Worm (Caenorhabditis elegans) whole organism, young adult: Measurements from ENCODE around the gene W04G3.5.

Experiments used
- B0019.2 ChIP-seq: fragments of 200-800 bp; sonication (Bioruptor generic); conservative IDR thresholded peaks from 2 replicates; pipeline ENCODE4 v1.3.6; 2022; ENCODE audit warnings: missing genetic modification reagents, missing genetic modification characterization, missing compliant biosample characterization
- B0035.1 ChIP-seq: sonication (generic microtip); optimal IDR thresholded peaks from 2 replicates; lab custom pipeline; 2016; ENCODE audit warnings: missing genetic modification characterization, mild to moderate bottlenecking, missing compliant biosample characterization, missing genotype, missing genetic modification reagents
- B0261.1 ChIP-seq: sonication (generic microtip); optimal IDR thresholded peaks from 2 replicates; lab custom pipeline; 2016; ENCODE audit warnings: mild to moderate bottlenecking, missing genetic modification characterization, moderate library complexity, missing compliant biosample characterization
- D2030.7 ChIP-seq: fragments of 200-800 bp; sonication (Bioruptor generic); IDR thresholded peaks from 2 replicates; pipeline ENCODE4 v1.3.6; 2022; ENCODE audit warnings: missing genetic modification reagents, missing genetic modification characterization, missing compliant biosample characterization
- F33H1.4 ChIP-seq: fragments of 200-800 bp; sonication (Bioruptor generic); IDR thresholded peaks from 2 replicates; pipeline ENCODE4 v1.3.6; 2022; ENCODE audit warnings: missing genetic modification reagents, missing genetic modification characterization, missing compliant biosample characterization
- F52B5.7 ChIP-seq: sonication (generic microtip); optimal IDR thresholded peaks from 2 replicates; lab custom pipeline; 2016; ENCODE audit warnings: mild to moderate bottlenecking, missing genetic modification characterization, missing compliant biosample characterization
- F55B11.4 ChIP-seq: sonication (generic microtip); optimal IDR thresholded peaks from 2 replicates; lab custom pipeline; 2016; ENCODE audit warnings: missing compliant biosample characterization, missing genetic modification characterization, borderline replicate concordance; ENCODE audit not compliant: insufficient read depth
- K11D2.4 ChIP-seq: fragments of 200-800 bp; sonication (Bioruptor generic); IDR thresholded peaks from 2 replicates; pipeline ENCODE4 v1.3.6; 2022; ENCODE audit warnings: missing genetic modification reagents, missing genetic modification characterization, missing compliant biosample characterization
- T26A5.8 ChIP-seq: sonication (generic microtip); optimal IDR thresholded peaks from 2 replicates; lab custom pipeline; 2016; ENCODE audit warnings: missing genetic modification characterization, missing compliant biosample characterization
- Y53G8AR.9 ChIP-seq: fragments of 200-800 bp; sonication (Bioruptor generic); conservative IDR thresholded peaks from 2 replicates; pipeline ENCODE4 v1.3.6; 2022; ENCODE audit warnings: missing genetic modification reagents, missing genetic modification characterization, missing compliant biosample characterization
- Y56A3A.18 ChIP-seq: fragments of 200-800 bp; sonication (Bioruptor generic); IDR thresholded peaks from 2 replicates; pipeline ENCODE4 v1.3.6; 2022; ENCODE audit warnings: missing genetic modification reagents, missing genetic modification characterization, missing compliant biosample characterization
- Y79H2A.3 ChIP-seq: fragments of 200-800 bp; sonication (Bioruptor generic); conservative IDR thresholded peaks from 2 replicates; pipeline ENCODE4 v1.3.6; 2022; ENCODE audit warnings: missing genetic modification reagents, missing genetic modification characterization, missing compliant biosample characterization
- akir-1 ChIP-seq: fragments of 200-800 bp; sonication (Bioruptor generic); optimal IDR thresholded peaks from 2 replicates; lab custom pipeline; 2018; ENCODE audit warnings: mild to moderate bottlenecking, missing genetic modification characterization, moderate library complexity, missing compliant biosample characterization
- attf-5 ChIP-seq: fragments of 200-800 bp; sonication (Bioruptor generic); optimal IDR thresholded peaks from 2 replicates; lab custom pipeline; 2018; ENCODE audit warnings: mild to moderate bottlenecking, missing genetic modification characterization, missing compliant biosample characterization
- bed-1 ChIP-seq: fragments of 200-800 bp; sonication (Bioruptor generic); IDR thresholded peaks from 2 replicates; pipeline ENCODE4 v1.3.6; 2022; ENCODE audit warnings: missing genetic modification reagents, missing genetic modification characterization, missing compliant biosample characterization
- cebp-2 ChIP-seq: fragments of 200-800 bp; sonication (Bioruptor generic); IDR thresholded peaks from 2 replicates; pipeline ENCODE4 v1.3.6; 2022; ENCODE audit warnings: missing genetic modification characterization, missing compliant biosample characterization
- ceh-100 ChIP-seq: fragments of 200-800 bp; sonication (Bioruptor generic); IDR thresholded peaks from 2 replicates; pipeline ENCODE4 v1.3.6; 2022; ENCODE audit warnings: missing genetic modification reagents, missing genetic modification characterization, missing compliant biosample characterization
- ceh-27 ChIP-seq: fragments of 200-800 bp; sonication (Bioruptor generic); optimal IDR thresholded peaks from 2 replicates; lab custom pipeline; 2018; ENCODE audit warnings: mild to moderate bottlenecking, missing genetic modification characterization, moderate library complexity, missing compliant biosample characterization
- ceh-40 ChIP-seq: fragments of 200-800 bp; sonication (Bioruptor generic); IDR thresholded peaks from 2 replicates; pipeline ENCODE4 v1.3.6; 2022; ENCODE audit warnings: missing genetic modification characterization, missing compliant biosample characterization
- ceh-79 ChIP-seq: sonication (generic microtip); optimal IDR thresholded peaks from 2 replicates; lab custom pipeline; 2017; ENCODE audit warnings: mild to moderate bottlenecking, missing genetic modification characterization, missing compliant biosample characterization
- chd-7 ChIP-seq: sonication (generic microtip); optimal IDR thresholded peaks from 2 replicates; lab custom pipeline; 2016; ENCODE audit warnings: mild to moderate bottlenecking, missing genetic modification characterization, moderate library complexity, missing compliant biosample characterization
- dox-1 ChIP-seq: fragments of 200-800 bp; sonication (Bioruptor generic); IDR thresholded peaks from 2 replicates; pipeline ENCODE4 v1.3.6; 2022; ENCODE audit warnings: missing genetic modification reagents, missing genetic modification characterization, missing compliant biosample characterization
- dpl-1 ChIP-seq: fragments of 150-350 bp; optimal IDR thresholded peaks from 2 replicates; lab custom pipeline; 2014; ENCODE audit warnings: missing biosample characterization, missing genetic modification reagents, missing genetic modification characterization
- egrh-3 ChIP-seq: fragments of 200-800 bp; sonication (Bioruptor generic); IDR thresholded peaks from 2 replicates; pipeline ENCODE4 v1.3.6; 2022; ENCODE audit warnings: missing genetic modification reagents, missing genetic modification characterization, missing compliant biosample characterization
- fkh-3 ChIP-seq: sonication (generic microtip); optimal IDR thresholded peaks from 2 replicates; lab custom pipeline; 2016; ENCODE audit warnings: mild to moderate bottlenecking, missing genetic modification characterization, missing compliant biosample characterization
- hmg-20 ChIP-seq: fragments of 200-800 bp; sonication (Bioruptor generic); IDR thresholded peaks from 2 replicates; pipeline ENCODE4 v1.3.6; 2022; ENCODE audit warnings: missing genetic modification reagents, missing genetic modification characterization, missing compliant biosample characterization
- hsf-1 ChIP-seq: fragments of 200-800 bp; sonication (Bioruptor generic); IDR thresholded peaks from 2 replicates; pipeline ENCODE4 v1.3.6; 2022; ENCODE audit warnings: missing genetic modification reagents, missing genetic modification characterization, missing compliant biosample characterization
- lag-1 ChIP-seq: fragments of 200-800 bp; sonication (Bioruptor generic); IDR thresholded peaks from 2 replicates; pipeline ENCODE4 v1.3.6; 2022; ENCODE audit warnings: missing genetic modification reagents, missing genetic modification characterization, missing compliant biosample characterization
- let-607 ChIP-seq, 2 experiments: fragments of 200-800 bp in 1 of 2; sonication (Bioruptor generic) in 1 of 2; sonication (generic microtip) in 1 of 2; optimal IDR thresholded peaks; 2 replicates each; lab custom pipeline; 2016 to 2018; ENCODE audit warnings: mild to moderate bottlenecking in 2 of 2, missing compliant biosample characterization in 2 of 2, missing genetic modification characterization in 2 of 2, moderate library complexity in 2 of 2, missing genotype in 1 of 2
- lin-26 ChIP-seq: fragments of 200-800 bp; sonication (Bioruptor generic); IDR thresholded peaks from 2 replicates; pipeline ENCODE4 v1.3.6; 2022; ENCODE audit warnings: missing genetic modification reagents, missing genetic modification characterization, missing compliant biosample characterization
- lin-35 ChIP-seq, 3 experiments: fragments of 150-350 bp in 2 of 3; sonication (generic microtip) in 1 of 3; optimal IDR thresholded peaks; 2 replicates each; lab custom pipeline; 2014 to 2018; ENCODE audit warnings: missing biosample characterization in 3 of 3, missing genetic modification characterization in 3 of 3, missing genetic modification reagents in 3 of 3
- madf-3 ChIP-seq: fragments of 200-800 bp; sonication (Bioruptor generic); IDR thresholded peaks from 2 replicates; pipeline ENCODE4 v1.3.6; 2022; ENCODE audit warnings: missing genetic modification reagents, missing genetic modification characterization, missing compliant biosample characterization
- mes-4 ChIP-seq: sonication (generic microtip); optimal IDR thresholded peaks from 2 replicates; lab custom pipeline; 2016; ENCODE audit warnings: missing genotype, missing genetic modification characterization, missing compliant biosample characterization
- nfya-1 ChIP-seq: sonication (generic microtip); optimal IDR thresholded peaks from 2 replicates; lab custom pipeline; 2017; ENCODE audit warnings: antibody characterized with exemption, missing compliant biosample characterization, missing genetic modification characterization, borderline replicate concordance; ENCODE audit not compliant: insufficient read depth
- nfyb-1 ChIP-seq: fragments of 200-800 bp; sonication (Bioruptor generic); IDR thresholded peaks from 2 replicates; pipeline ENCODE4 v1.3.6; 2022; ENCODE audit warnings: missing genetic modification reagents, missing genetic modification characterization, missing compliant biosample characterization
- rcor-1 ChIP-seq: fragments of 200-800 bp; sonication (Bioruptor generic); IDR thresholded peaks from 2 replicates; pipeline ENCODE4 v1.3.6; 2022; ENCODE audit warnings: missing genetic modification reagents, missing genetic modification characterization, missing compliant biosample characterization
- somi-1 ChIP-seq: fragments of 200-800 bp; sonication (Bioruptor generic); optimal IDR thresholded peaks from 2 replicates; lab custom pipeline; 2018; ENCODE audit warnings: mild to moderate bottlenecking, missing genetic modification characterization, missing compliant biosample characterization
- unc-62 ChIP-seq: fragments of 150-350 bp; optimal IDR thresholded peaks from 2 replicates; lab custom pipeline; 2014; ENCODE audit warnings: missing biosample characterization, missing genetic modification reagents, missing genetic modification characterization
- zfh-2 ChIP-seq: fragments of 200-800 bp; sonication (Bioruptor generic); conservative IDR thresholded peaks from 2 replicates; pipeline ENCODE4 v1.3.6; 2022; ENCODE audit warnings: missing genetic modification reagents, missing genetic modification characterization, missing compliant biosample characterization
- zim-3 ChIP-seq: sonication (generic microtip); optimal IDR thresholded peaks from 2 replicates; lab custom pipeline; 2017; ENCODE audit warnings: mild to moderate bottlenecking, missing genetic modification characterization, moderate library complexity, missing compliant biosample characterization
- ztf-3 ChIP-seq: fragments of 200-800 bp; sonication (Bioruptor generic); optimal IDR thresholded peaks from 2 replicates; lab custom pipeline; 2018; ENCODE audit warnings: mild to moderate bottlenecking, missing genetic modification characterization, missing compliant biosample characterization
- ztf-6 ChIP-seq: fragments of 200-800 bp; sonication (Bioruptor generic); IDR thresholded peaks from 2 replicates; pipeline ENCODE4 v1.3.6; 2022; ENCODE audit warnings: missing genetic modification reagents, missing genetic modification characterization, missing compliant biosample characterization

Gene W04G3.5

DNA sequence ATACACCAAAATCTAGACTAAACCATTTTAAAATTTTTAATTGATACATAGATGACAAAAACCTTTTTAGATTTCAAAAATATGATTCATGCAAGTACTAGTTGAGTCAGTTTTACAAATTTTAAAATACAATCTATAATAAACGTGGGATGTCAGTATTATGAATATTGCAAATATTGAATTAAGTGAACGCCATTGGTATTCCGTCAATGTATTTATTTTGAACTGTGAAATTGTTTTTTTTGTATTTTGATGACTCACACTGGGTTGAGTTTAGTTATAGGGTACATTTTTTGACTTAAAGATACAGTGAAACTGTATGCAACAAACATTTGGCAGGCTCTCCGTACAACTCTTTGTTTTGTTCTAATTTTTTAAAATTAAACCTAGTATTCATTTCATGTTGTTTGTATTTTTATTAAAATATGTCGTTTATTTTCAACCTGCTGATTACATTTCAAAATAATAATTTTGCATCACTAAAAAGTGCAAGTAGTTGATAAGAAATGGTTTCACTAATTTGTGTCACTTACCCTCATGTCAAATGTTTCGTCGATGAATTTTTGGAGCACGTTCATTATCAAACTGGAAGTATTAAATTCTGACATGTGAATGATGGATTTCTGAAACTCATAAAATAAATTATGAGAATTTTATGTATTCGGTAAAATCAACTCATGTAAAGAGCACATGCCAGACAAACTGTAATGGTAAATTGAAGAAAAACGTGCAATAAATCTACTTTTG lies 31.6 kb downstream of the W04G3.5 start, which contains the start of gene W02H3.1 (continued):
- TF ChIP-seq nfya-1 (tag; lab: Kevin White, UChicago) (no peak), rcor-1 (no peak), let-607 (tag; optimal IDR thresholded peaks at IDR 0.05; lab: Kevin White, UChicago) (peak in 1 of 2 experiments; percentile 2), F33H1.4 (no peak), dpl-1 (GFP tag; lab: Kevin White, UChicago) (no peak), ceh-40 (GFP tag; lab: Robert Waterston, UW) (no peak), D2030.7 (GFP tag; lab: Robert Waterston, UW) (no peak), K11D2.4 (GFP tag; lab: Robert Waterston, UW) (no peak)
- TF ChIP-seq, all 124 proteins: peak for 3

DNA sequence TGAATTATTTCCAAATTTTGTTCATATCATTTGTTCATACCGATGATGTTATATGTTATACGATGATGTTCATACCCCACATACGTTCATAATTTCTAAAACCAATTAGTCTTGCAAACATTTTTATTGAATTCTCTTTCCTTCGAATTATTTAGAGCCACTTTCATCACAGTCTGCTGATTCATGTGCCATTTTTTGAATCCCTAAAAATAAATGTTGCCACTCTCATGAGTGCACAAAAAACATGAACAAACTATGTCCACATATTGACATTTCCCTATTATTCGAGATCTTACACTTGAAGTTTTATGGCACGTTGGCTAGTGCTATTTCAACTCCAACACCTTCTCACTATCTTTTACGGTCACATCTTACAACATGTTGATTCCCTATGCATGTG lies 33.6 kb downstream of the W04G3.5 start, which contains the start of gene clc-17:
Gene clc-17, plus strand, starts transcription at position 301 of the 400 bp plus-strand sequence.
- TF ChIP-seq lag-1 (GFP tag; lab: Robert Waterston, UW) (no peak), lin-26 (GFP tag; lab: Robert Waterston, UW) (no peak), bed-1 (GFP tag; lab: Robert Waterston, UW) (no peak), ztf-6 (no peak), hmg-20 (GFP tag; lab: Robert Waterston, UW) (no peak), ceh-79 (tag; lab: Kevin White, UChicago) (no peak), Y53G8AR.9 (GFP tag; lab: Robert Waterston, UW) (no peak), ceh-27 (GFP tag; lab: Kevin White, UChicago) (no peak), Y56A3A.18 (GFP tag; lab: Robert Waterston, UW) (no peak), zim-3 (tag; lab: Kevin White, UChicago) (no peak), lin-35 (GFP tag; optimal IDR thresholded peaks at IDR 0.05; lab: Kevin White, UChicago) (no peak), F52B5.7 (tag; lab: Kevin White, UChicago) (no peak), B0035.1 (tag; lab: Kevin White, UChicago) (no peak), cebp-2 (GFP tag; lab: Robert Waterston, UW) (no peak)

DNA sequence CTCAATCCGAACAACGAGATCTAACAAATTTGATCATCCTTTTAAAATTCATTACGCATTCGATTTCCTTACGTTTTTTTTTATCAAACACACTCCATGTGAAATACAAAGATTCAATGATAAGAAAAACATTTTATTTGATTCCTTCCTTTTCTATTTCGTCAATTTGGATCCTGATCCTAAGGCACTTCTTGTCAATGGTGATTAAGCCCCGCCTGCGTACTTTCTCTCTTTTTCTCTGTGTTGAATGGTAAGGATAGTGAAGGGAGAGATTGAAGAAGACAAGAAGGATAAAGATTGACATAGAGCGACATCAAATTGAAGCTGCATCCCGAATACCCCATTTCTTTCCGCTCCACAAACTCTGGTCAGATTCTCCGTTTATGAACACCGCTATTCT lies 35.7 kb downstream of the W04G3.5 start, which contains the start of gene grd-1:
Gene grd-1, plus strand, starts transcription at position 241 of the 400 bp plus-strand sequence.
- TF ChIP-seq dox-1 (GFP tag; lab: Robert Waterston, UW) (no peak), attf-5 (GFP tag; lab: Kevin White, UChicago) (no peak), somi-1 (GFP tag; lab: Kevin White, UChicago) (no peak), ceh-40 (GFP tag; lab: Robert Waterston, UW) (no peak), Y79H2A.3 (no peak), madf-3 (GFP tag; lab: Robert Waterston, UW) (no peak)
- TF ChIP-seq, all 124 proteins: peak for 0

DNA sequence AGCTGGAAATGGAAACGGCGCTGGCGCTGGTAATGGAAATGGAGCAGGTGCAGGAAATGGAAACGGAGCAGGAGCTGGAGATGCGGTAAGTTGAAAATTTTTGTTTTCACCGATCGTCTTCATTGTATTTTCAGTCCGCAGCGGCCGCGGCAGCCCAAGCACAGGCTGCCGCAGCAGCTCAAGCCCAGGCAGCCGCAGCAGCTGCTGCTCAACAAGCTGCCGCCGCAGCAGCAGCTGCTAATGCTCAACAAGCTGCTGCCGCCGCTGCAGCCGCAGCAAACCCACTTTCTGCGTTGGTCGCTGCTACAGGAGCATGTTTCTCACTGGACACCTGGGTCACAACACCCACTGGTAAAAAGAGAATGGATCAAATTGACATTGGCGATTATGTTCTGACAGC lies 41.0 kb downstream of the W04G3.5 start:
- TF ChIP-seq F55B11.4 (tag; lab: Kevin White, UChicago) (no peak), cebp-2 (GFP tag; lab: Robert Waterston, UW) (no peak), zfh-2 (GFP tag; lab: Robert Waterston, UW) (peak; percentile 90), ztf-3 (GFP tag; lab: Kevin White, UChicago) (no peak), unc-62 (GFP tag; lab: Kevin White, UChicago) (no peak), T26A5.8 (tag; lab: Kevin White, UChicago) (no peak), K11D2.4 (GFP tag; lab: Robert Waterston, UW) (no peak), hsf-1 (GFP tag; lab: Robert Waterston, UW) (no peak), akir-1 (GFP tag; lab: Kevin White, UChicago) (no peak), B0261.1 (tag; lab: Kevin White, UChicago) (no peak), rcor-1 (no peak), egrh-3 (GFP tag; lab: Robert Waterston, UW) (peak; percentile 95), mes-4 (tag; lab: Kevin White, UChicago) (no peak), fkh-3 (tag; lab: Kevin White, UChicago) (peak; percentile 20), nfyb-1 (GFP tag; lab: Robert Waterston, UW) (no peak), chd-7 (tag; lab: Kevin White, UChicago) (no peak), zim-3 (tag; lab: Kevin White, UChicago) (no peak), ceh-100 (GFP tag; lab: Robert Waterston, UW) (no peak), B0019.2 (GFP tag; lab: Robert Waterston, UW) (no peak), F52B5.7 (tag; lab: Kevin White, UChicago) (no peak)
